Worm (Caenorhabditis elegans): ENCODE results near the gene Y5H2A.4.

The Y5H2A.4 gene

DNA sequence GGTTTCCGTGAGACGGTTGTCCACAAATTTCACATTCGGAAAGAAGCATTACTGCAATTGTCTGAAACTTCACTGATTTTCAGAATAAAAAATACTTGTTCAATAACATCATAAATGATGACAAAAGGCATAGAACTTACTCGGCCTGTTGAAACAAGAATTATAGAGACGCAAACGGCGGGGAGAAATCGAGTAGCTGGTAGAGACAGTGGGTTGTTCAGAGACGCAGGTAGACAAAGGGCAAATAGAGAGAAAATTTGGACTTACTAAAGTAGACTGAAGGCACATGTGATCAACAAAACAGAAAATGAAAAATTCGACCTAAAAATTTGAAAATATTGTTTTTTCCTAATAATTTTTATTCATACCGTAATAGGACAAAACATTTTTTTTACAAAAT lies 14.4 kb downstream of the Y5H2A.4 start, which contains the start of gene nhr-182 (continued):
- TF ChIP-seq sup-37 (GFP tag; optimal IDR thresholded peaks at IDR 0.05) (no peak), snu-23 (GFP tag; optimal IDR thresholded peaks at IDR 0.05) (peak; percentile 57), fkh-4 (tag; optimal IDR thresholded peaks at IDR 0.05; ENCODE audit: borderline replicate concordance) (no peak), egl-13 (tag; optimal IDR thresholded peaks at IDR 0.05) (no peak), jun-1 (tag; optimal IDR thresholded peaks at IDR 0.05) (no peak), unc-86 (tag; optimal IDR thresholded peaks at IDR 0.05) (no peak), xbp-1 (tag; optimal IDR thresholded peaks at IDR 0.05) (no peak), mab-9 (GFP tag; IDR thresholded peaks at IDR 0.05) (no peak), hpl-2 (GFP tag; optimal IDR thresholded peaks at IDR 0.05) (no peak), F16B12.6 (tag; optimal IDR thresholded peaks at IDR 0.05) (no peak), ztf-11 (tag; optimal IDR thresholded peaks at IDR 0.05) (no peak), lin-39 (tag; optimal IDR thresholded peaks at IDR 0.05) (no peak), Y116A8C.19 (tag; optimal IDR thresholded peaks at IDR 0.05; ENCODE audit: borderline replicate concordance) (no peak), nhr-11 (tag; optimal IDR thresholded peaks at IDR 0.05) (no peak), nhr-20 (tag; optimal IDR thresholded peaks at IDR 0.05) (peak; percentile 92), swsn-7 (tag; optimal IDR thresholded peaks at IDR 0.05) (no peak), pag-3 (tag; optimal IDR thresholded peaks at IDR 0.05; ENCODE audit: borderline replicate concordance, insufficient read depth) (no peak), irx-1 (tag; optimal IDR thresholded peaks at IDR 0.05) (no peak), aha-1 (tag; optimal IDR thresholded peaks at IDR 0.05) (no peak), ceh-82 (tag; optimal IDR thresholded peaks at IDR 0.05) (no peak), lir-3 (tag; optimal IDR thresholded peaks at IDR 0.05; ENCODE audit: poor library complexity) (no peak), nhr-19 (GFP tag; conservative IDR thresholded peaks at IDR 0.05) (no peak; the same call in 1 of the 2 replicates), pax-3 (tag; optimal IDR thresholded peaks at IDR 0.05) (no peak), mdl-1 (tag; optimal IDR thresholded peaks at IDR 0.05) (no peak), nhr-237 (tag; optimal IDR thresholded peaks at IDR 0.05) (no peak), rnt-1 (tag; optimal IDR thresholded peaks at IDR 0.05) (peak; percentile 1), lin-14 (GFP tag; optimal IDR thresholded peaks at IDR 0.05) (no peak)

- peak; percentile 9; the same call in 1 of the 2 replicates for TF ChIP-seq isw-1 (GFP tag; IDR thresholded peaks at IDR 0.05)
- TF ChIP-seq lsy-2 (tag; optimal IDR thresholded peaks at IDR 0.05): peak in 1 of 2 experiments; percentile 3
Measured at ce11 chrV:2255191-2255590, 19.0 kb downstream of the Y5H2A.4 start, which contains the start of gene F41B5.1. TSS of gene F41B5.1 (plus strand) at chrV:2255533.

DNA sequence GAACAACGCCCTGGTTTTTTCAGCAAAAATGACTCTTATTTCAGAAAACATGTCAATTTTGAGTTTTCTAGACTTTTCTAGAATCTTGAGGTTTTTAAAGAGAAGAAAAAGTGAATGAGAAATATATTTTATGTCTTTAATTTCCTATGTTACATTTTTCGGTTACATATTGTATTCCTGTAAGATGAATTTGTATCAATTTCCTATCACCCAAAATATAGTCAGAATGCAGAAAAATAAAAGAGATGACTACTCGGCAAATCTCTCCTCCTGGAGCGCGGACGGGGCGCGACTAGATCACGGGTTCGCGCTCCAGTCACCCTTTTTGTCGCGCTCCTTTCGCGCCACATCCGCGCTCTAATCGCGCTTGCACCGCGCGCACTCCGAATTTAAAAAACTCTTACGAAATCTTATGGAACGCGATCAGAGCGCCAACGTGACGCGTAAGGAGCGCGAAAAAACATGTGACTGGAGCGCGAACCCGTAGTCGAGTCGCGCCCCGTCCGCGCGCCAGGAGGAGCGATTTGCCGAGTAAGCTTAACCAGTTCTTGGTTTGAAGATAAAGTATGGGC lies 19.5 kb downstream of the Y5H2A.4 start, which contains the start of gene str-253:
Gene str-253, minus strand, starts transcription at position 51 of the 572 bp plus-strand sequence.
- TF ChIP-seq nhr-47 (tag; optimal IDR thresholded peaks at IDR 0.05): no peak
- no peak for TF ChIP-seq sptf-1 (tag; optimal IDR thresholded peaks at IDR 0.05)
- no peak for TF ChIP-seq C04F5.9 (tag; optimal IDR thresholded peaks at IDR 0.05)
- no peak for TF ChIP-seq C16A3.4 (tag; optimal IDR thresholded peaks at IDR 0.05)
- no peak for TF ChIP-seq ets-5 (GFP tag; IDR thresholded peaks at IDR 0.05)
- TF ChIP-seq sox-4 (tag; optimal IDR thresholded peaks at IDR 0.05): no peak
- no peak for TF ChIP-seq elt-3 (tag; optimal IDR thresholded peaks at IDR 0.05)
- no peak for TF ChIP-seq dsc-1 (tag; optimal IDR thresholded peaks at IDR 0.05)
- no peak for TF ChIP-seq swsn-7 (tag; optimal IDR thresholded peaks at IDR 0.05)
- TF ChIP-seq ztf-11 (tag; optimal IDR thresholded peaks at IDR 0.05): no peak
- TF ChIP-seq vab-15 (tag; optimal IDR thresholded peaks at IDR 0.05): no peak
- no peak for TF ChIP-seq pqm-1 (tag; optimal IDR thresholded peaks at IDR 0.05)
- no peak for TF ChIP-seq snpc-4 (tag; optimal IDR thresholded peaks at IDR 0.05)
- TF ChIP-seq ama-1 (optimal IDR thresholded peaks at IDR 0.05): no peak
- no peak for TF ChIP-seq dpl-1 (GFP tag; optimal IDR thresholded peaks at IDR 0.05)
- TF ChIP-seq mdl-1 (tag; optimal IDR thresholded peaks at IDR 0.05): no peak
- no peak for TF ChIP-seq unc-86 (tag; optimal IDR thresholded peaks at IDR 0.05)
- TF ChIP-seq lin-39 (tag; optimal IDR thresholded peaks at IDR 0.05): no peak
- TF ChIP-seq lin-13 (GFP tag; optimal IDR thresholded peaks at IDR 0.05): no peak
